Fruit fly (Drosophila melanogaster) S2 (cell line): ENCODE measurements around the gene CG10550.

Experiments
- CG8478 ChIP-seq: fragments of >200 bp; optimal IDR thresholded peaks from 2 replicates; lab custom pipeline; 2018
- CTCF ChIP-seq, 2 experiments: fragments of >200 bp; optimal IDR thresholded peaks; 2 replicates each; lab custom pipeline; 2018

- TF ChIP-seq CTCF (optimal IDR thresholded peaks at IDR 0.05; lab: Kevin White, UChicago): no peak
- no peak for TF ChIP-seq CG8478 (lab: Kevin White, UChicago)
Observed at dm6 chr3R:25308228-25308627, at the start of gene CG10550.
